Fruit fly (Drosophila melanogaster): Measurements from ENCODE around the gene Acbp2.

The Acbp2 gene

dm6 chr3L:7090764-7091163 is 40.9 kb upstream of the Acbp2 start (continued):
- TF ChIP-seq Atf3 (GFP tag; optimal IDR thresholded peaks at IDR 0.05) (no peak), Sry-β (GFP tag; optimal IDR thresholded peaks at IDR 0.05) (no peak), Mad (GFP tag; optimal IDR thresholded peaks at IDR 0.05) (no peak), tin (GFP tag; optimal IDR thresholded peaks at IDR 0.05) (peak; percentile 56), CG12659 (GFP tag; optimal IDR thresholded peaks at IDR 0.05) (peak; percentile 19), CG31388 (GFP tag; optimal IDR thresholded peaks at IDR 0.05) (no peak), dmrt99B (tag; optimal IDR thresholded peaks at IDR 0.05) (peak; percentile 88), B-H2 (GFP tag; optimal IDR thresholded peaks at IDR 0.05) (no peak), Hmr (GFP tag; optimal IDR thresholded peaks at IDR 0.05) (peak; percentile 48), inv (GFP tag; IDR thresholded peaks at IDR 0.05; ENCODE audit: partially characterized antibody) (no peak), CG16779 (GFP tag; IDR thresholded peaks at IDR 0.05) (no peak), CG18599 (GFP tag; optimal IDR thresholded peaks at IDR 0.05) (peak; percentile 69), pita (GFP tag; optimal IDR thresholded peaks at IDR 0.05) (no peak), Fer1 (GFP tag; optimal IDR thresholded peaks at IDR 0.05) (peak; percentile 74), B-H1 (GFP tag; IDR thresholded peaks at IDR 0.05) (peak; percentile 69), maf-S (GFP tag; optimal IDR thresholded peaks at IDR 0.05) (no peak), vvl (GFP tag; IDR thresholded peaks at IDR 0.05) (peak; percentile 90), CG6765 (GFP tag; optimal IDR thresholded peaks at IDR 0.05) (no peak), PHDP (tag; optimal IDR thresholded peaks at IDR 0.05) (peak; percentile 28), gsb (GFP tag; IDR thresholded peaks at IDR 0.05) (peak; percentile 40; the same call in 1 of the 2 replicates), hb (GFP tag; IDR thresholded peaks at IDR 0.05; ENCODE audit: partially characterized antibody) (no peak), CG14441 (GFP tag; IDR thresholded peaks at IDR 0.05) (peak; percentile 88), CG31441 (GFP tag; IDR thresholded peaks at IDR 0.05) (peak; percentile 81), trh (GFP tag; optimal IDR thresholded peaks at IDR 0.05) (no peak), tap (tag; optimal IDR thresholded peaks at IDR 0.05) (peak; percentile 83), CG9797 (GFP tag; optimal IDR thresholded peaks at IDR 0.05) (no peak), Ravus (GFP tag; IDR thresholded peaks at IDR 0.05) (no peak; the same call in 1 of the 2 replicates), ATbp (GFP tag; optimal IDR thresholded peaks at IDR 0.05) (peak; percentile 41), H2.0 (GFP tag; IDR thresholded peaks at IDR 0.05) (peak; percentile 50), CG32767 (GFP tag; IDR thresholded peaks at IDR 0.05) (peak; percentile 55; the same call in 1 of the 2 replicates), slp2 (GFP tag; optimal IDR thresholded peaks at IDR 0.05) (no peak), Hand (GFP tag; optimal IDR thresholded peaks at IDR 0.05) (no peak), da (GFP tag; optimal IDR thresholded peaks at IDR 0.05) (no peak), Poxn (GFP tag; IDR thresholded peaks at IDR 0.05) (no peak), onecut (GFP tag; IDR thresholded peaks at IDR 0.05) (peak; percentile 59), nerfin-2 (GFP tag; IDR thresholded peaks at IDR 0.05; ENCODE audit: partially characterized antibody) (no peak), en (GFP tag; optimal IDR thresholded peaks at IDR 0.05) (peak; percentile 35), Dp (GFP tag; optimal IDR thresholded peaks at IDR 0.05) (no peak), CG11398 (GFP tag; optimal IDR thresholded peaks at IDR 0.05) (no peak), crp (GFP tag; optimal IDR thresholded peaks at IDR 0.05) (no peak), ftz-f1 (GFP tag; optimal IDR thresholded peaks at IDR 0.05) (no peak), sim (GFP tag; IDR thresholded peaks at IDR 0.05) (peak; percentile 48; the same call in 1 of the 2 replicates), salm (tag; optimal IDR thresholded peaks at IDR 0.05) (peak; percentile 53), Dip2 (GFP tag; IDR thresholded peaks at IDR 0.05) (no peak), wdn (GFP tag; IDR thresholded peaks at IDR 0.05) (no peak), CG17186 (GFP tag; optimal IDR thresholded peaks at IDR 0.05) (no peak), aop (GFP tag; IDR thresholded peaks at IDR 0.05) (no peak), D (optimal IDR thresholded peaks at IDR 0.05) (no peak), D (GFP tag; optimal IDR thresholded peaks at IDR 0.05) (peak; percentile 37), CG2712 (tag; optimal IDR thresholded peaks at IDR 0.05) (peak; percentile 82), E2f1 (GFP tag; IDR thresholded peaks at IDR 0.05) (peak; percentile 75), Side (GFP tag; optimal IDR thresholded peaks at IDR 0.05) (peak; percentile 40)
